Fruit fly (Drosophila melanogaster) whole organism, pupa: Measurements from ENCODE around the gene Atg17.
A peak's percentile ranks its signal among the peaks of the same experiment; 100 is the strongest.

Source experiments
- CG13204 ChIP-seq: fragments of 200-800 bp; sonication (Bioruptor generic); optimal IDR thresholded peaks from 2 replicates; lab custom pipeline; 2018; ENCODE audit warnings: missing biosample characterization, mild to moderate bottlenecking, missing genetic modification characterization, moderate library complexity
- CG14655 ChIP-seq: fragments of 200-800 bp; sonication (Bioruptor generic); optimal IDR thresholded peaks from 3 replicates; lab custom pipeline; 2017; ENCODE audit warnings: mild to moderate bottlenecking, missing biosample characterization, missing genetic modification reagents, missing genetic modification characterization
- CG34367 ChIP-seq: fragments of 200-800 bp; sonication (Bioruptor generic); optimal IDR thresholded peaks from 2 replicates; lab custom pipeline; 2018; ENCODE audit warnings: missing biosample characterization, mild to moderate bottlenecking, missing genetic modification characterization
- Snoo ChIP-seq: fragments of 200-800 bp; sonication (Bioruptor generic); optimal IDR thresholded peaks from 3 replicates; lab custom pipeline; 2017; ENCODE audit warnings: missing biosample characterization, mild to moderate bottlenecking, missing genetic modification characterization, inconsistent platforms
- rn ChIP-seq: fragments of 200-800 bp; sonication (Bioruptor generic); IDR thresholded peaks from 2 replicates; pipeline ENCODE4 v1.3.6; 2022; ENCODE audit warnings: missing biosample characterization, missing genetic modification characterization

- no peak for TF ChIP-seq CG13204 (GFP tag; lab: Kevin White, UChicago)
- TF ChIP-seq Snoo (tag; lab: Kevin White, UChicago), result peak; percentile 60
- TF ChIP-seq rn, result peak; percentile 51
- TF ChIP-seq CG14655 (GFP tag; lab: Kevin White, UChicago), result peak; percentile 79
- TF ChIP-seq CG34367 (tag; lab: Kevin White, UChicago), result peak; percentile 30
Measured at dm6 chr3R:5620387-5620956, 49.0 kb upstream of the Atg17 start.
